Worm (Caenorhabditis elegans): Measurements from ENCODE around the gene msp-50.
A peak's percentile ranks its signal among the peaks of the same experiment; 100 is the strongest.

The msp-50 gene

DNA sequence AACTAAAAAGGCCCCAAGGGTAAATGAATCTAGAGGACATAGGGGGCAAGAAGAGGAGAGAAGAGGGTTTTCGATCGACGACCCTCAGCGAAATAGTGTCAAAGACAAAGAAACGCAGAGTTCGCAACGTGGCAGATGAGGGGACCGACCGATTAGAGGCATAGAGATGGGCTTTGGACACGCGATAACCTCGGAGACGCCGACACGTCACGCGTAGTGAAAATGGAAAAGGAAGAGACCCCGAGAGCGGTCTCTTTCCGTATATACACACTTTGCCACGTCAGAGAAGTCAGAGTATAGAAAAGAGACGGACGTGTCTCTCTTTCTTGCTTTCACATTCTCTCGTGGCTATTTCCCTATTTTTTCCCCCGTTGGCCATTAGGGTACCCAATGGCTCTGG lies 18.1 kb upstream of the msp-50 start (continued):
- TF ChIP-seq nhr-43 (tag; optimal IDR thresholded peaks at IDR 0.05; ENCODE audit: poor library complexity, severe bottlenecking) (peak; percentile 63), ztf-11 (tag; optimal IDR thresholded peaks at IDR 0.05) (no peak), nhr-11 (tag; optimal IDR thresholded peaks at IDR 0.05) (no peak), nhr-67 (tag; optimal IDR thresholded peaks at IDR 0.05) (no peak), unc-39 (tag; optimal IDR thresholded peaks at IDR 0.05) (no peak), ceh-9 (tag; optimal IDR thresholded peaks at IDR 0.05) (no peak), zag-1 (tag; optimal IDR thresholded peaks at IDR 0.05) (no peak), aly-2 (tag; optimal IDR thresholded peaks at IDR 0.05) (no peak), nhr-76 (tag; optimal IDR thresholded peaks at IDR 0.05) (peak; percentile 34), ama-1 (optimal IDR thresholded peaks at IDR 0.05) (no peak), elt-3 (tag; optimal IDR thresholded peaks at IDR 0.05) (no peak), mdl-1 (tag; optimal IDR thresholded peaks at IDR 0.05) (peak; percentile 62), ZK546.5 (tag; optimal IDR thresholded peaks at IDR 0.05) (no peak), elt-2 (tag; optimal IDR thresholded peaks at IDR 0.05) (peak; percentile 61), skn-1 (tag; optimal IDR thresholded peaks at IDR 0.05) (no peak), sea-2 (GFP tag; optimal IDR thresholded peaks at IDR 0.05) (no peak), nhr-77 (tag; optimal IDR thresholded peaks at IDR 0.05) (no peak), nfya-1 (tag; optimal IDR thresholded peaks at IDR 0.05; ENCODE audit: insufficient read depth) (peak; percentile 73), ceh-16 (tag; optimal IDR thresholded peaks at IDR 0.05) (no peak), ceh-82 (tag; optimal IDR thresholded peaks at IDR 0.05) (no peak)

DNA sequence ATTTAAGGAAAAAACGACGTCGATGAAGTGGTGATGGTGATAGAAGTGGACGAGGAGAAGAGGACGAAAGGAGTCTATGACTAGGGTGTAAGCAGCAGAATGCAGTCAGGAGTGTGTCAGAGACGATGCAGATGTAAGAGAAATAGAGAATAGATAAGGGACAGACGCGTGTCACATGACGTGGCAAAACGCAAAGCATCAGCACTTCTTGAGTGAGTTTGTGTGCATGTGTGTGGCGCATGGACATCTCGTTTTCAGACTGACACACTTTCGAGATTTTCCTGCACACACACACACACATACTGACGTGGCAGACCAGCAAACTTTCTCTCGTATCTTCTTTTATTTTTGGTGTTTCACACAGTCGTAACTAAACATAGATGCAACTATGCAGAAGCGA lies 17.1 kb upstream of the msp-50 start:
- no peak for TF ChIP-seq ztf-11 (tag; optimal IDR thresholded peaks at IDR 0.05)
- TF ChIP-seq nhr-25 (tag; optimal IDR thresholded peaks at IDR 0.05), result peak; percentile 51
- peak; percentile 71 for TF ChIP-seq nfya-1 (tag; optimal IDR thresholded peaks at IDR 0.05; ENCODE audit: insufficient read depth)
- TF ChIP-seq egl-5 (tag; optimal IDR thresholded peaks at IDR 0.05), result no peak
- peak; percentile 39 for TF ChIP-seq ama-1 (optimal IDR thresholded peaks at IDR 0.05)
- TF ChIP-seq ceh-9 (tag; optimal IDR thresholded peaks at IDR 0.05), result no peak
- TF ChIP-seq sea-2 (GFP tag; optimal IDR thresholded peaks at IDR 0.05), result no peak
- no peak for TF ChIP-seq unc-39 (tag; optimal IDR thresholded peaks at IDR 0.05)
- TF ChIP-seq nhr-76 (tag; optimal IDR thresholded peaks at IDR 0.05), result no peak
- peak; percentile 48 for TF ChIP-seq pha-4 (tag; optimal IDR thresholded peaks at IDR 0.05)
- TF ChIP-seq fos-1 (tag; optimal IDR thresholded peaks at IDR 0.05), result no peak
- TF ChIP-seq nhr-28 (tag; optimal IDR thresholded peaks at IDR 0.05), result no peak
- no peak for TF ChIP-seq lin-15B (tag; optimal IDR thresholded peaks at IDR 0.05)
- TF ChIP-seq fkh-2 (tag; optimal IDR thresholded peaks at IDR 0.05), result no peak
- TF ChIP-seq mml-1 (tag; optimal IDR thresholded peaks at IDR 0.05), result no peak
- peak; percentile 30 for TF ChIP-seq lin-39 (tag; optimal IDR thresholded peaks at IDR 0.05)
- no peak for TF ChIP-seq zag-1 (tag; optimal IDR thresholded peaks at IDR 0.05)
- no peak for TF ChIP-seq daf-12 (tag; optimal IDR thresholded peaks at IDR 0.05)
- peak; percentile 75 for TF ChIP-seq skn-1 (tag; optimal IDR thresholded peaks at IDR 0.05)
- peak; percentile 99 for TF ChIP-seq elt-2 (tag; optimal IDR thresholded peaks at IDR 0.05)
- TF ChIP-seq hmg-11 (tag; optimal IDR thresholded peaks at IDR 0.05), result peak; percentile 44
- TF ChIP-seq lsy-12 (tag; optimal IDR thresholded peaks at IDR 0.05), result no peak
- no peak for TF ChIP-seq nhr-237 (tag; optimal IDR thresholded peaks at IDR 0.05)
- TF ChIP-seq nhr-43 (tag; optimal IDR thresholded peaks at IDR 0.05; ENCODE audit: poor library complexity, severe bottlenecking), result peak; percentile 68
- TF ChIP-seq snpc-4 (tag; optimal IDR thresholded peaks at IDR 0.05), result peak; percentile 20
- TF ChIP-seq elt-1 (tag; optimal IDR thresholded peaks at IDR 0.05), result peak; percentile 15
- TF ChIP-seq jun-1 (tag; optimal IDR thresholded peaks at IDR 0.05), result peak; percentile 30
- no peak for TF ChIP-seq eor-1 (tag; optimal IDR thresholded peaks at IDR 0.05)
- TF ChIP-seq ceh-28 (tag; optimal IDR thresholded peaks at IDR 0.05), result peak; percentile 11
- no peak for TF ChIP-seq ceh-16 (tag; optimal IDR thresholded peaks at IDR 0.05)
- no peak for TF ChIP-seq ztf-4 (tag; optimal IDR thresholded peaks at IDR 0.05)
- peak; percentile 89 for TF ChIP-seq pqm-1 (tag; optimal IDR thresholded peaks at IDR 0.05)
- TF ChIP-seq egl-27 (tag; optimal IDR thresholded peaks at IDR 0.05), result no peak
- no peak for TF ChIP-seq unc-62 (GFP tag; optimal IDR thresholded peaks at IDR 0.05)
- TF ChIP-seq ceh-82 (tag; optimal IDR thresholded peaks at IDR 0.05), result no peak
- peak; percentile 18 for TF ChIP-seq nhr-23 (tag; optimal IDR thresholded peaks at IDR 0.05)
- no peak for TF ChIP-seq nhr-77 (tag; optimal IDR thresholded peaks at IDR 0.05)
- TF ChIP-seq nhr-11 (tag; optimal IDR thresholded peaks at IDR 0.05), result no peak
- TF ChIP-seq aly-2 (tag; optimal IDR thresholded peaks at IDR 0.05), result no peak
- TF ChIP-seq R02D3.7 (tag; optimal IDR thresholded peaks at IDR 0.05), result no peak
- TF ChIP-seq mdl-1 (tag; optimal IDR thresholded peaks at IDR 0.05), result no peak
- TF ChIP-seq fkh-10 (GFP tag; optimal IDR thresholded peaks at IDR 0.05), result no peak

Measured in whole organism, L3 larva.